Worm (Caenorhabditis elegans) whole organism, late embryonic: ENCODE results near the gene F23H12.3.

Experiments
- C08G9.2 ChIP-seq: sonication (generic microtip); optimal IDR thresholded peaks from 2 replicates; lab custom pipeline; 2016; ENCODE audit warnings: mild to moderate bottlenecking, missing genetic modification characterization, moderate library complexity, missing compliant biosample characterization
- F13H6.1 ChIP-seq: sonication (generic microtip); optimal IDR thresholded peaks from 2 replicates; lab custom pipeline; 2016; ENCODE audit warnings: missing genetic modification characterization, missing compliant biosample characterization
- K02D7.2 ChIP-seq: sonication (generic microtip); optimal IDR thresholded peaks from 2 replicates; lab custom pipeline; 2017; ENCODE audit warnings: mild to moderate bottlenecking, missing genetic modification characterization, missing compliant biosample characterization
- T23F11.4 ChIP-seq: fragments of 200-800 bp; sonication (Bioruptor generic); optimal IDR thresholded peaks from 2 replicates; lab custom pipeline; 2018; ENCODE audit warnings: mild to moderate bottlenecking, missing genetic modification characterization, missing compliant biosample characterization
- ahr-1 ChIP-seq: sonication (generic microtip); optimal IDR thresholded peaks from 2 replicates; lab custom pipeline; 2016; ENCODE audit warnings: missing genetic modification characterization, missing compliant biosample characterization
- ceh-14 ChIP-seq: sonication (generic microtip); optimal IDR thresholded peaks from 2 replicates; lab custom pipeline; 2016; ENCODE audit warnings: missing genotype, missing genetic modification characterization, missing compliant biosample characterization
- ceh-18 ChIP-seq: sonication (generic microtip); optimal IDR thresholded peaks from 2 replicates; lab custom pipeline; 2016; ENCODE audit warnings: missing genetic modification characterization, missing compliant biosample characterization
- ceh-19 ChIP-seq: fragments of 200-800 bp; sonication (Bioruptor generic); optimal IDR thresholded peaks from 2 replicates; lab custom pipeline; 2018; ENCODE audit warnings: mild to moderate bottlenecking, missing genetic modification characterization, missing compliant biosample characterization
- ceh-22 ChIP-seq: sonication (generic microtip); optimal IDR thresholded peaks from 2 replicates; lab custom pipeline; 2017; ENCODE audit warnings: missing biosample characterization, missing genetic modification characterization
- ceh-34 ChIP-seq: sonication (generic microtip); optimal IDR thresholded peaks from 2 replicates; lab custom pipeline; 2016; ENCODE audit warnings: mild to moderate bottlenecking, missing genetic modification characterization, missing compliant biosample characterization
- ceh-45 ChIP-seq: fragments of 200-800 bp; sonication (Bioruptor generic); IDR thresholded peaks from 2 replicates; pipeline ENCODE4 v1.3.6; 2022; ENCODE audit warnings: missing genetic modification reagents, missing genetic modification characterization, missing compliant biosample characterization
- ceh-6 ChIP-seq: fragments of 200-800 bp; sonication (Bioruptor generic); optimal IDR thresholded peaks from 2 replicates; lab custom pipeline; 2018; ENCODE audit warnings: mild to moderate bottlenecking, missing genetic modification characterization, missing compliant biosample characterization
- che-1 ChIP-seq: sonication (generic microtip); optimal IDR thresholded peaks from 2 replicates; lab custom pipeline; 2016; ENCODE audit warnings: mild to moderate bottlenecking, missing genetic modification characterization, missing compliant biosample characterization
- dmd-4 ChIP-seq: sonication (generic microtip); optimal IDR thresholded peaks from 2 replicates; lab custom pipeline; 2016; ENCODE audit warnings: borderline replicate concordance, missing genetic modification characterization, missing compliant biosample characterization
- dve-1 ChIP-seq: sonication (generic microtip); optimal IDR thresholded peaks from 2 replicates; lab custom pipeline; 2017; ENCODE audit warnings: antibody characterized with exemption, mild to moderate bottlenecking, missing genetic modification characterization, missing compliant biosample characterization
- elt-2 ChIP-seq: sonication (generic microtip); optimal IDR thresholded peaks from 2 replicates; lab custom pipeline; 2016; ENCODE audit warnings: missing genetic modification reagents, missing genetic modification characterization, missing compliant biosample characterization
- elt-4 ChIP-seq: sonication (generic microtip); optimal IDR thresholded peaks from 2 replicates; lab custom pipeline; 2016; ENCODE audit warnings: missing genetic modification characterization, missing compliant biosample characterization
- ets-4 ChIP-seq: sonication (generic microtip); optimal IDR thresholded peaks from 2 replicates; lab custom pipeline; 2016; ENCODE audit warnings: missing genetic modification characterization, missing compliant biosample characterization
- fax-1 ChIP-seq: sonication (generic microtip); optimal IDR thresholded peaks from 2 replicates; lab custom pipeline; 2016; ENCODE audit warnings: missing genotype, missing genetic modification characterization, missing compliant biosample characterization
- fkh-6 ChIP-seq: sonication (generic microtip); optimal IDR thresholded peaks from 2 replicates; lab custom pipeline; 2016; ENCODE audit warnings: missing genetic modification characterization, missing compliant biosample characterization
- gmeb-2 ChIP-seq: sonication (generic microtip); optimal IDR thresholded peaks from 2 replicates; lab custom pipeline; 2016; ENCODE audit warnings: missing genetic modification characterization, inconsistent platforms, missing compliant biosample characterization
- hlh-13 ChIP-seq: fragments of 200-800 bp; sonication (Bioruptor generic); optimal IDR thresholded peaks from 2 replicates; lab custom pipeline; 2018; ENCODE audit warnings: mild to moderate bottlenecking, missing genetic modification characterization, missing compliant biosample characterization
- hlh-15 ChIP-seq: sonication (generic microtip); optimal IDR thresholded peaks from 2 replicates; lab custom pipeline; 2016; ENCODE audit warnings: missing genetic modification characterization, missing compliant biosample characterization
- hlh-30 ChIP-seq: sonication (generic microtip); optimal IDR thresholded peaks from 2 replicates; lab custom pipeline; 2017; ENCODE audit warnings: antibody characterized with exemption, missing genetic modification characterization, missing compliant biosample characterization; ENCODE audit not compliant: insufficient read depth
- lin-11 ChIP-seq: fragments of 200-800 bp; sonication (Bioruptor generic); optimal IDR thresholded peaks from 2 replicates; lab custom pipeline; 2018; ENCODE audit warnings: mild to moderate bottlenecking, missing genetic modification characterization, missing compliant biosample characterization
- madf-2 ChIP-seq: sonication (generic microtip); optimal IDR thresholded peaks from 2 replicates; lab custom pipeline; 2017; ENCODE audit warnings: missing genetic modification characterization, missing compliant biosample characterization
- mec-3 ChIP-seq: sonication (generic microtip); optimal IDR thresholded peaks from 2 replicates; lab custom pipeline; 2016; ENCODE audit warnings: borderline replicate concordance, missing genetic modification characterization, missing compliant biosample characterization
- nfya-1 ChIP-seq: sonication (generic microtip); optimal IDR thresholded peaks from 2 replicates; lab custom pipeline; 2017; ENCODE audit warnings: missing genetic modification characterization, mild to moderate bottlenecking, missing compliant biosample characterization, antibody characterized with exemption, moderate library complexity
- npax-4 ChIP-seq: sonication (generic microtip); optimal IDR thresholded peaks from 2 replicates; lab custom pipeline; 2016; ENCODE audit warnings: missing genetic modification characterization, missing compliant biosample characterization
- odd-2 ChIP-seq: sonication (generic microtip); optimal IDR thresholded peaks from 2 replicates; lab custom pipeline; 2017; ENCODE audit warnings: antibody characterized with exemption, mild to moderate bottlenecking, missing genetic modification characterization, missing compliant biosample characterization
- pat-9 ChIP-seq: fragments of 200-800 bp; sonication (Bioruptor generic); optimal IDR thresholded peaks from 2 replicates; lab custom pipeline; 2018; ENCODE audit warnings: mild to moderate bottlenecking, missing genetic modification characterization, moderate library complexity, missing compliant biosample characterization
- pax-1 ChIP-seq: fragments of 150-350 bp; optimal IDR thresholded peaks from 2 replicates; lab custom pipeline; 2014; ENCODE audit warnings: missing biosample characterization, missing genetic modification characterization
- pros-1 ChIP-seq: fragments of 150-350 bp; optimal IDR thresholded peaks from 2 replicates; lab custom pipeline; 2014; ENCODE audit warnings: missing biosample characterization, missing genetic modification reagents, missing genetic modification characterization
- ref-2 ChIP-seq: sonication (generic microtip); optimal IDR thresholded peaks from 2 replicates; lab custom pipeline; 2016; ENCODE audit warnings: missing genetic modification characterization, missing compliant biosample characterization
- rnt-1 ChIP-seq: sonication (generic microtip); optimal IDR thresholded peaks from 2 replicates; lab custom pipeline; 2016; ENCODE audit warnings: missing genetic modification characterization, missing compliant biosample characterization
- sdc-2 ChIP-seq: sonication (generic microtip); optimal IDR thresholded peaks from 2 replicates; lab custom pipeline; 2016; ENCODE audit warnings: missing genotype, missing genetic modification characterization, missing compliant biosample characterization
- sox-4 ChIP-seq: sonication (generic microtip); optimal IDR thresholded peaks from 2 replicates; lab custom pipeline; 2017; ENCODE audit warnings: mild to moderate bottlenecking, missing genetic modification characterization, inconsistent platforms, missing compliant biosample characterization
- syd-9 ChIP-seq: sonication (generic microtip); optimal IDR thresholded peaks from 2 replicates; lab custom pipeline; 2016; ENCODE audit warnings: mild to moderate bottlenecking, missing genetic modification characterization, moderate library complexity, missing compliant biosample characterization
- tbx-7 ChIP-seq: sonication (generic microtip); optimal IDR thresholded peaks from 2 replicates; lab custom pipeline; 2016; ENCODE audit warnings: missing genotype, missing genetic modification characterization, missing compliant biosample characterization
- unc-42 ChIP-seq: sonication (generic microtip); optimal IDR thresholded peaks from 2 replicates; lab custom pipeline; 2016; ENCODE audit warnings: missing genotype, missing genetic modification characterization, missing compliant biosample characterization
- unc-55 ChIP-seq: sonication (generic microtip); optimal IDR thresholded peaks from 2 replicates; lab custom pipeline; 2017; ENCODE audit warnings: missing biosample characterization, missing genetic modification reagents, missing genetic modification characterization
- unc-86 ChIP-seq: sonication (generic microtip); optimal IDR thresholded peaks from 2 replicates; lab custom pipeline; 2016; ENCODE audit warnings: missing genetic modification characterization, missing compliant biosample characterization
- zip-5 ChIP-seq: sonication (generic microtip); optimal IDR thresholded peaks from 2 replicates; lab custom pipeline; 2016; ENCODE audit warnings: missing genetic modification characterization, missing compliant biosample characterization

F23H12.3 gene

ce11 chrV:12329173-12329572, 15.8 kb upstream of the F23H12.3 start:
- peak; percentile 75 for TF ChIP-seq unc-42 (tag; lab: Kevin White, UChicago)
- TF ChIP-seq sdc-2 = no peak

- TF ChIP-seq che-1 (tag; lab: Kevin White, UChicago) = peak; percentile 40
- TF ChIP-seq hlh-13 = peak; percentile 16
- TF ChIP-seq madf-2 = peak; percentile 22
- TF ChIP-seq fkh-6 = no peak
These were observed 13.1 kb upstream of the F23H12.3 start for ce11 chrV:12331820-12332219.

DNA sequence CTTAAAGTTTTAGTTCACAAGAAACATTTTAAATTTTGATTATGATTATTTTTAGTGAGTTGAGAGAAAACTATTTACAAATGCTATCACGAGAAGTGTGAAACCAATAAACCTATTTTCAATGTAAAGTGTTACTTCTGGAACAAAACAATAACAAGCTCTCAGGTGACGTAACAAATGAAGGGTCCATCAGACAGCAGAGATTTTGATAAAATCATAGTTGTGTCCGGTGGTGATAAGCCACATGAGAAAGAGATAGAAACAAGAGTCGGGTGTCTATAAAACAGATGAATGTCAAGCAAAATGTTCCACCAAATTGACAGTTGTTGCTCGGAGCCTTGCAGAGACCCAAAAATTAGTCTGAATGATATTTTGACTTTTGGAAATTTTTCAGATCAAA, 10.6 kb upstream of the F23H12.3 start:
- TF ChIP-seq ceh-19 (GFP tag; lab: Kevin White, UChicago) = no peak
- no peak for TF ChIP-seq syd-9
- peak; percentile 4 for TF ChIP-seq unc-55
- TF ChIP-seq, all 69 proteins: peak for 1

- TF ChIP-seq npax-4 = no peak
- TF ChIP-seq ceh-45 = no peak
- no peak for TF ChIP-seq ceh-19 (GFP tag; lab: Kevin White, UChicago)
- TF ChIP-seq hlh-30 (tag; lab: Kevin White, UChicago) = no peak
- no peak for TF ChIP-seq odd-2
- no peak for TF ChIP-seq dve-1
- TF ChIP-seq zip-5 (tag; lab: Kevin White, UChicago) = no peak
- TF ChIP-seq elt-4 (tag; lab: Kevin White, UChicago) = no peak
- TF ChIP-seq rnt-1 (tag; lab: Kevin White, UChicago) = no peak
These were observed 7.1 kb upstream of the F23H12.3 start, which contains the start of gene twk-13 for ce11 chrV:12337894-12338293. Gene twk-13 (minus strand): TSS chrV:12337994.

DNA sequence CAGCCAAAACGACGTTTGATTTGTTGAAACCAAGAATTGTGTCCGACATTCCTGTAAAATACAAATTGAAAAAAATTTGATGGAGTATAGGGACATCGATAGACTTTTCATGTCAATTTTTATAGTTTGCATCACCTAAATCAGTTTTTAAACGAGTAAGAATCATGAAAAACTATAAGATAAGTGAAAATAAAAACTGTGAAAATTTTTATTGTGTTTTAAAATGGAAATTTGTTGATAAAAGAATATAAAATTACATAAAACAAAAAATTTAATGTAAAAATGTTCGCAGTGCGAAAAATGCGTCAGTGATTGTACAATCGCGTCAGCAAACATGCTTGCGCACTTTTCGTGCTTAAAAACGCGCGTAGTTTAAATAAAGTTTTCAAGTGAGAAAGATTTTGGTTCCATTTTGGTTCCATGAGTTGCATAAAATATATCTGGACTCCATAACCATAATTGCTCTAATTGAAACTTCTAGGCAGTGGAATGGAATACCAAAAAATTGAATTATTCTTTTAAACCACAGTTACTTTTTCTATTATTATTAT, 1.5 kb upstream of the F23H12.3 start, which contains the start of gene tomm-20:
Gene tomm-20, minus strand, starts transcription at position 51 of the 551 bp plus-strand sequence.
- TF ChIP-seq unc-55 (peak; percentile 3), madf-2 (peak; percentile 51), mec-3 (tag; lab: Kevin White, UChicago) (no peak), dmd-4 (tag; lab: Kevin White, UChicago) (no peak), F13H6.1 (peak; percentile 27), hlh-15 (tag; lab: Kevin White, UChicago) (no peak), K02D7.2 (no peak), fax-1 (tag; lab: Kevin White, UChicago) (peak; percentile 57), ref-2 (tag; lab: Kevin White, UChicago) (no peak), C08G9.2 (peak; percentile 38), unc-86 (tag; lab: Kevin White, UChicago) (peak; percentile 71), pax-1 (no peak), syd-9 (no peak), npax-4 (no peak), T23F11.4 (GFP tag; lab: Kevin White, UChicago) (peak; percentile 17), unc-42 (tag; lab: Kevin White, UChicago) (peak; percentile 63), rnt-1 (tag; lab: Kevin White, UChicago) (peak; percentile 48), zip-5 (tag; lab: Kevin White, UChicago) (peak; percentile 16), ahr-1 (tag; lab: Kevin White, UChicago) (peak; percentile 33), ceh-6 (peak; percentile 28), ceh-45 (no peak), sox-4 (tag; lab: Kevin White, UChicago) (peak; percentile 18), elt-2 (tag; lab: Kevin White, UChicago) (peak; percentile 84), tbx-7 (tag; lab: Kevin White, UChicago) (no peak), gmeb-2 (tag; lab: Kevin White, UChicago) (peak; percentile 31), hlh-30 (tag; lab: Kevin White, UChicago) (peak; percentile 25), pros-1 (tag; lab: Kevin White, UChicago) (no peak), ceh-19 (GFP tag; lab: Kevin White, UChicago) (peak; percentile 58), pat-9 (tag; lab: Kevin White, UChicago) (peak; percentile 39), ceh-22 (tag; lab: Kevin White, UChicago) (no peak), nfya-1 (peak; percentile 80), ceh-18 (tag; lab: Kevin White, UChicago) (peak; percentile 41), ets-4 (no peak), lin-11 (tag; lab: Kevin White, UChicago) (peak; percentile 40), ceh-34 (tag; lab: Kevin White, UChicago) (peak; percentile 77), ceh-14 (peak; percentile 83)
